Worm (Caenorhabditis elegans): Measurements from ENCODE around the gene mtss-1.
A peak's percentile ranks its signal among the peaks of the same experiment; 100 is the strongest.

mtss-1 gene

ce11 chrIII:8734327-8734885 is 33.7 kb upstream of the mtss-1 start (continued):
- TF ChIP-seq ZK185.1 (tag; optimal IDR thresholded peaks at IDR 0.05; ENCODE audit: poor library complexity, severe bottlenecking) (no peak), pha-4 (tag; optimal IDR thresholded peaks at IDR 0.05) (no peak), nhr-120 (GFP tag; IDR thresholded peaks at IDR 0.05) (no peak), lin-26 (GFP tag; IDR thresholded peaks at IDR 0.05) (no peak), repo-1 (tag; optimal IDR thresholded peaks at IDR 0.05) (no peak), K12H6.12 (tag; optimal IDR thresholded peaks at IDR 0.05) (peak; percentile 25), athp-1 (tag; optimal IDR thresholded peaks at IDR 0.05) (no peak), dox-1 (GFP tag; IDR thresholded peaks at IDR 0.05) (peak; percentile 47; the same call in 1 of the 2 replicates), ztf-26 (tag; optimal IDR thresholded peaks at IDR 0.05) (no peak), F33H1.4 (GFP tag; IDR thresholded peaks at IDR 0.05) (no peak), nhr-90 (tag; optimal IDR thresholded peaks at IDR 0.05) (no peak), B0261.1 (tag; optimal IDR thresholded peaks at IDR 0.05) (no peak), pbrm-1 (GFP tag; IDR thresholded peaks at IDR 0.05) (no peak), hmg-1.2 (GFP tag; IDR thresholded peaks at IDR 0.05) (peak; percentile 45), F55B11.4 (tag; optimal IDR thresholded peaks at IDR 0.05; ENCODE audit: borderline replicate concordance, insufficient read depth) (no peak), hlh-26 (GFP tag; conservative IDR thresholded peaks at IDR 0.05) (no peak), madf-6 (GFP tag; IDR thresholded peaks at IDR 0.05) (peak; percentile 41; the same call in 1 of the 2 replicates), xnd-1 (tag; optimal IDR thresholded peaks at IDR 0.05) (no peak), bed-2 (GFP tag; IDR thresholded peaks at IDR 0.05) (no peak), ets-4 (GFP tag; optimal IDR thresholded peaks at IDR 0.05) (no peak), snpc-1.1 (tag; optimal IDR thresholded peaks at IDR 0.05; ENCODE audit: insufficient read depth) (no peak), unc-62 (GFP tag; optimal IDR thresholded peaks at IDR 0.05) (peak; percentile 69), ztf-22 (GFP tag; optimal IDR thresholded peaks at IDR 0.05) (no peak)

- no peak for TF ChIP-seq attf-5 (GFP tag; optimal IDR thresholded peaks at IDR 0.05)
- TF ChIP-seq Y67H2A.10 (GFP tag; conservative IDR thresholded peaks at IDR 0.05), result no peak
- no peak for TF ChIP-seq nfya-2 (GFP tag; IDR thresholded peaks at IDR 0.05)
- TF ChIP-seq bed-1 (GFP tag; IDR thresholded peaks at IDR 0.05), result no peak
- 0 out of 2 replicates have a peak, but pooled peaks have one; percentile 10 for TF ChIP-seq madf-6 (GFP tag; IDR thresholded peaks at IDR 0.05)
- no peak for TF ChIP-seq F22D6.2 (tag; optimal IDR thresholded peaks at IDR 0.05)
- TF ChIP-seq T07F8.4 (tag; optimal IDR thresholded peaks at IDR 0.05), result no peak
- TF ChIP-seq lin-26 (GFP tag; IDR thresholded peaks at IDR 0.05), result no peak
These were observed 30.7 kb upstream of the mtss-1 start for ce11 chrIII:8737391-8737790.

- TF ChIP-seq nfyb-1 (GFP tag; IDR thresholded peaks at IDR 0.05) (no peak), ztf-26 (tag; optimal IDR thresholded peaks at IDR 0.05) (no peak), ceh-58 (GFP tag; IDR thresholded peaks at IDR 0.05) (no peak), D2030.7 (GFP tag; IDR thresholded peaks at IDR 0.05) (no peak), C06A6.2 (GFP tag; conservative IDR thresholded peaks at IDR 0.05) (no peak), C17E4.6 (GFP tag; IDR thresholded peaks at IDR 0.05) (no peak), B0035.1 (tag; optimal IDR thresholded peaks at IDR 0.05) (no peak), F39B2.1 (GFP tag; IDR thresholded peaks at IDR 0.05) (no peak), ztf-28 (GFP tag; IDR thresholded peaks at IDR 0.05) (no peak), B0261.1 (tag; optimal IDR thresholded peaks at IDR 0.05) (no peak), ceh-100 (GFP tag; IDR thresholded peaks at IDR 0.05) (no peak), F49E8.2 (tag; optimal IDR thresholded peaks at IDR 0.05; ENCODE audit: insufficient read depth) (no peak), tbx-9 (tag; optimal IDR thresholded peaks at IDR 0.05; ENCODE audit: borderline replicate concordance) (no peak), ceh-40 (GFP tag; IDR thresholded peaks at IDR 0.05) (no peak)
These were observed 29.8 kb upstream of the mtss-1 start for ce11 chrIII:8738289-8738688.
